Worm (Caenorhabditis elegans): ENCODE data around the gene T10D4.1.
"Not testable (repeated sequence)": the region's sequence is repeated elsewhere in the genome, so short reads cannot be mapped to it uniquely, and the experiment has no call there.

DNA sequence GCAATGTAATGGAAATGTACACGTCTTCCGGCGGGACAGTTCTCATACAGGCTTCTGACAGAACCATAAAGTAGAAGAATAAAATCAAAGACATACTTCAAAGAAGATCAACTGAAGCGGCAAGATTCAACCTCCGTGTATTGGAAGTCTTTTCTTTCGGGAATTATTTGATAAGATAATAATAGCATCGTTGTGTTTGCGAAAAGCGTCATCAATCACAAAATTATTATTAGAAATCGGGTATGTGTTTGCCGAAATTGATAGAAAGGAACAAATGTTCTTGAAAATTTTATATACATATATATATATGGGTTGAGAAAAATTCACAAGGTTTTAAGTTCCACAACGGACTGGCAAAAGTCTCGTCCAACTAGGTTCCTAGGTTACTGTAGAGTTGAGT lies 41.6 kb downstream of the T10D4.1 start, which contains the start of gene Y27F2A.9:
- not testable (repeated sequence) for TF ChIP-seq ama-1 (optimal IDR thresholded peaks at IDR 0.05); unc-62 (GFP tag; optimal IDR thresholded peaks at IDR 0.05 in 1 of 2); unc-62 (tag; optimal IDR thresholded peaks at IDR 0.05); egl-27 (tag; optimal IDR thresholded peaks at IDR 0.05); F37D6.2 (tag; optimal IDR thresholded peaks at IDR 0.05); pha-4 (GFP tag; IDR thresholded peaks at IDR 0.05); pha-4 (tag; optimal IDR thresholded peaks at IDR 0.05)
